Fruit fly (Drosophila melanogaster) whole organism, wandering third instar larva: ENCODE data around the gene Dscam4.

Source experiments
- Abd-B ChIP-seq: fragments of >200 bp; optimal IDR thresholded peaks from 2 replicates; lab custom pipeline; 2017; ENCODE audit warnings: missing biosample characterization, missing genetic modification characterization
- CrebA ChIP-seq: fragments of 200-800 bp; sonication (Bioruptor generic); optimal IDR thresholded peaks from 2 replicates; lab custom pipeline; 2016; ENCODE audit warnings: missing biosample characterization, mild to moderate bottlenecking, missing genetic modification characterization, borderline replicate concordance
- Dfd ChIP-seq: fragments of >200 bp; optimal IDR thresholded peaks from 2 replicates; lab custom pipeline; 2017; ENCODE audit warnings: missing biosample characterization, missing genetic modification characterization
- Jra ChIP-seq: sonication (Bioruptor generic); optimal IDR thresholded peaks from 2 replicates; lab custom pipeline; 2016; ENCODE audit warnings: missing biosample characterization, missing genetic modification characterization
- Myc ChIP-seq: fragments of >200 bp; optimal IDR thresholded peaks from 2 replicates; lab custom pipeline; 2017
- Rel ChIP-seq, 2 experiments: fragments of 200-800 bp; sonication (Bioruptor generic) in 1 of 2; optimal IDR thresholded peaks; 2 replicates in 1 of 2; 3 replicates in 1 of 2; lab custom pipeline; 2016 to 2019; ENCODE audit warnings: mild to moderate bottlenecking in 2 of 2, missing biosample characterization in 2 of 2, missing genetic modification characterization in 2 of 2, moderate library complexity in 1 of 2
- Vsx2 ChIP-seq: fragments of 200-300, 225-300 bp; sonication (Bioruptor generic); optimal IDR thresholded peaks from 2 replicates; lab custom pipeline; 2018; ENCODE audit warnings: missing biosample characterization, missing genetic modification characterization; ENCODE audit not compliant: partially characterized antibody
- h ChIP-seq: fragments of 200-800 bp; sonication (Bioruptor generic); optimal IDR thresholded peaks from 3 replicates; lab custom pipeline; 2016; ENCODE audit warnings: missing biosample characterization, mild to moderate bottlenecking, missing genetic modification characterization
- lola ChIP-seq: fragments of >200 bp; optimal IDR thresholded peaks from 2 replicates; lab custom pipeline; 2017; ENCODE audit warnings: missing biosample characterization, missing genetic modification characterization
- psq ChIP-seq: fragments of 200-800 bp; sonication (Bioruptor generic); optimal IDR thresholded peaks from 3 replicates; lab custom pipeline; 2017; ENCODE audit warnings: missing biosample characterization, mild to moderate bottlenecking, missing genetic modification characterization, moderate library complexity
- rgr ChIP-seq: fragments of 200-800 bp; sonication (Bioruptor generic); optimal IDR thresholded peaks from 3 replicates; lab custom pipeline; 2016; ENCODE audit warnings: missing biosample characterization, mild to moderate bottlenecking, missing genetic modification characterization
- sv ChIP-seq: fragments of 200-800 bp; sonication (Bioruptor generic); optimal IDR thresholded peaks from 3 replicates; lab custom pipeline; 2016; ENCODE audit warnings: missing biosample characterization, missing genetic modification characterization
- tai ChIP-seq: sonication (Bioruptor generic); optimal IDR thresholded peaks from 2 replicates; lab custom pipeline; 2016; ENCODE audit warnings: missing biosample characterization, missing genetic modification characterization
- woc ChIP-seq: sonication (Bioruptor generic); optimal IDR thresholded peaks from 2 replicates; lab custom pipeline; 2016; ENCODE audit warnings: missing biosample characterization, mild to moderate bottlenecking, missing genetic modification characterization

Dscam4 gene

DNA sequence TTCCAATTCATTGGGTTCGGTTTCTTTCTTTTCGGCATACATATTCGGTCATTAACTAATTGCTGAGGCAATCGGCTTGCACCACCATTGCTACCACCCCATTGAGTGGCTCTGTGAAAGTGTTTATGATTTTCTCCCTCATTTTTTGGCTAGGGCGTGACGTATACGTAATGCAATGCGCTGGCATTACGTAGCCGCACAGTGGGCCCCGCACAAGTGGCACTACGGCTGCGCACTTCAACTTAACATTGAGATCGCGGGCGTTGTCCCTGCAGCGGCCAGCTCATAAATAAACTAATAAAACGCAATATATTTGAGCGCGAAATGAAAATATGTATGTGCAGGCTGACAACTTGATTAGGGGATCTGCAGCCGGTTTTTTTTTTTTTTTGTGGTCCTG, 93.0 kb downstream of the Dscam4 start:
- no peak for TF ChIP-seq psq (GFP tag; lab: Kevin White, UChicago)
- no peak for TF ChIP-seq tai
- TF ChIP-seq Rel (GFP tag; optimal IDR thresholded peaks at IDR 0.05; lab: Kevin White, UChicago), result no peak
- no peak for TF ChIP-seq Rel (tag; optimal IDR thresholded peaks at IDR 0.05; lab: Kevin White, UChicago)
- no peak for TF ChIP-seq rgr
- no peak for TF ChIP-seq Myc (lab: Kevin White, UChicago)
- TF ChIP-seq Dfd (GFP tag; lab: Kevin White, UChicago), result no peak
- TF ChIP-seq Jra, result no peak
- TF ChIP-seq Vsx2 (GFP tag; lab: Kevin White, UChicago), result no peak
- no peak for TF ChIP-seq woc (GFP tag; lab: Kevin White, UChicago)
- no peak for TF ChIP-seq lola
- TF ChIP-seq Abd-B (GFP tag; lab: Kevin White, UChicago), result no peak
- TF ChIP-seq h (GFP tag; lab: Kevin White, UChicago), result no peak
- TF ChIP-seq CrebA (GFP tag; lab: Kevin White, UChicago), result no peak
- TF ChIP-seq sv, result no peak
